Fruit fly (Drosophila melanogaster): ENCODE data around the gene CG33723.

The CG33723 gene

dm6 chr2L:9487468-9487867 lies 46.9 kb upstream of the CG33723 start (continued):
- peak; percentile 4 for TF ChIP-seq esn (GFP tag; optimal IDR thresholded peaks at IDR 0.05)
- TF ChIP-seq CG11902 (GFP tag; optimal IDR thresholded peaks at IDR 0.05): no peak
- TF ChIP-seq CG11762 (GFP tag; optimal IDR thresholded peaks at IDR 0.05; ENCODE audit: insufficient read depth): no peak
- peak; percentile 10 for TF ChIP-seq Smox (GFP tag; optimal IDR thresholded peaks at IDR 0.05)
- no peak; the same call in 2 of the 3 replicates for TF ChIP-seq CG8119 (GFP tag; IDR thresholded peaks at IDR 0.05)
- TF ChIP-seq svp (GFP tag): peak; percentile 43
- no peak for TF ChIP-seq Hr38 (GFP tag; optimal IDR thresholded peaks at IDR 0.05)
- no peak for TF ChIP-seq net (GFP tag; optimal IDR thresholded peaks at IDR 0.05)
- no peak for TF ChIP-seq vri (GFP tag; optimal IDR thresholded peaks at IDR 0.05)
- no peak for TF ChIP-seq Eip75B (GFP tag; optimal IDR thresholded peaks at IDR 0.05)
- peak; percentile 17 for TF ChIP-seq CG31627 (GFP tag; optimal IDR thresholded peaks at IDR 0.05)
- TF ChIP-seq topi (GFP tag; optimal IDR thresholded peaks at IDR 0.05): no peak
- no peak for TF ChIP-seq Sox14 (GFP tag; optimal IDR thresholded peaks at IDR 0.05)
- TF ChIP-seq CG3032 (tag; optimal IDR thresholded peaks at IDR 0.05): no peak
- TF ChIP-seq CG4318 (GFP tag; optimal IDR thresholded peaks at IDR 0.05): no peak
- TF ChIP-seq CG6808 (GFP tag; optimal IDR thresholded peaks at IDR 0.05): no peak
- no peak for TF ChIP-seq spab (GFP tag; optimal IDR thresholded peaks at IDR 0.05)

- TF ChIP-seq esn (GFP tag; optimal IDR thresholded peaks at IDR 0.05): no peak
- no peak for TF ChIP-seq fkh (GFP tag; optimal IDR thresholded peaks at IDR 0.05)
- TF ChIP-seq dsx (GFP tag; optimal IDR thresholded peaks at IDR 0.05; ENCODE audit: poor library complexity, severe bottlenecking): no peak
- TF ChIP-seq CG8319 (GFP tag; optimal IDR thresholded peaks at IDR 0.05): no peak
These were observed 26.9 kb upstream of the CG33723 start for dm6 chr2L:9467392-9467791.

DNA sequence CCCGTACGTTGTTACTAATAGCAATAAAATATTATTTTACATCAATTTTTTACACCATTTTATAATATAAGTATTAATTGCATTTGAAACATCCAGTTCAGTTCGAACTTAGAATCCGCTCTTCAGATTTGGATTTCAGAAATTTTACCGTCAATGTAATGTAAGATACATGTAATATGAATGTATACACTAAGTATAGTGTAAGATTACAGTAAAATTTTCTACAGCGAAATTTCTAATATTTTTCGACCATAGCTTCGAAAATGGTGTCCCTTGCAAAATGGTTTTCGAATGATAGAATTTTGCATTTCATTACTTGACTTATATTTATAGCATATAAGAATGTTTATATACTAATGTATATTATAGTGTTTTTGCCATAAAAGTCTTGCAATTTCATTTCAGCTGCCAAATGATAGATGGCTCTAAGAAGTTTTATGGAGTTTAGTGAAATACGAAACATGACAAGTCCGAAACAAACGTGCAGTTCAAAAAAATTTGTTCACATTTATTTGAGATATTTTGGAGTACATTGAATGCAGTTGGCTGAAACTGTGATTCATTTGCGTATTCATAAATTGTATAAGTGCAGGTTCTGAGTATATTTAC lies 24.0 kb upstream of the CG33723 start:
- TF ChIP-seq Ets96B (tag; optimal IDR thresholded peaks at IDR 0.05) (no peak), Gug (GFP tag; IDR thresholded peaks at IDR 0.05) (no peak), CG7368 (GFP tag; optimal IDR thresholded peaks at IDR 0.05) (no peak), svp (GFP tag) (peak; percentile 1), CG11762 (GFP tag; optimal IDR thresholded peaks at IDR 0.05; ENCODE audit: insufficient read depth) (no peak)

DNA sequence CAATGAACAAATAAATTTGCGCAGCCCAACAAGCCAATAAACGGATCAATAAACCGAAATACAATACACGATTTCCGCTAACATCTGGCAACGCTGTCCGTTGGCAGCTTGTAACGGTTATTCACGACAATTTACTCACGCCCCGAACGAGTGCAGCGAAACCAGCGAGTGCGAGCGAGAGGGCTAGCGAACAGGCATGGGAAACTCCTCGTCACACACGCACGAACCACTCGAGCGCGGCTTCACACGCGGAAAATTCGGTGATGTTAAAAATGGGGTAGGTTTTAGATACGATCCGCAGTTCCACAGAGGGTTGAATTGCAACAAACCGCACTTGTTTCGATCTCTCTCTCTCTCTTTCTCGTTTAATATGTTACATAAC lies 19.5 kb upstream of the CG33723 start:
- TF ChIP-seq CG16779 (tag; optimal IDR thresholded peaks at IDR 0.05) (no peak), topi (GFP tag; optimal IDR thresholded peaks at IDR 0.05) (no peak), dac (GFP tag; optimal IDR thresholded peaks at IDR 0.05) (no peak), OdsH (GFP tag; optimal IDR thresholded peaks at IDR 0.05) (no peak), pdm3 (GFP tag; optimal IDR thresholded peaks at IDR 0.05) (no peak), vri (GFP tag; optimal IDR thresholded peaks at IDR 0.05) (no peak), CG10669 (GFP tag; optimal IDR thresholded peaks at IDR 0.05) (no peak), Eip78C (GFP tag) (no peak), CG31627 (GFP tag; optimal IDR thresholded peaks at IDR 0.05) (no peak), Sox102F (GFP tag; optimal IDR thresholded peaks at IDR 0.05) (no peak)

- no peak for TF ChIP-seq ss (GFP tag; optimal IDR thresholded peaks at IDR 0.05)
- peak; percentile 13 for TF ChIP-seq Eip93F (GFP tag; optimal IDR thresholded peaks at IDR 0.05)
- TF ChIP-seq svp (GFP tag): peak; percentile 78
- TF ChIP-seq CG3032 (tag; optimal IDR thresholded peaks at IDR 0.05): no peak
- TF ChIP-seq fkh (GFP tag; optimal IDR thresholded peaks at IDR 0.05): peak; percentile 8
- TF ChIP-seq CG6854 (GFP tag; optimal IDR thresholded peaks at IDR 0.05): no peak
- TF ChIP-seq vri (GFP tag; optimal IDR thresholded peaks at IDR 0.05): peak; percentile 77
These were observed 19.0 kb upstream of the CG33723 start for dm6 chr2L:9459372-9460091.
